Fruit fly (Drosophila melanogaster) whole organism, embryonic: ENCODE results near the gene Klp67A.

Experiments
- CG1024 ChIP-seq: fragments of 200-800 bp; sonication (Bioruptor generic); IDR thresholded peaks from 2 replicates; pipeline ENCODE4 v1.3.6; 2022; ENCODE audit warnings: missing biosample characterization, missing genetic modification characterization
- CG11247 ChIP-seq: fragments of 200-800 bp; sonication (Bioruptor generic); IDR thresholded peaks from 2 replicates; pipeline ENCODE4 v1.3.6; 2022; ENCODE audit warnings: missing biosample characterization, missing genetic modification characterization
- CG13296 ChIP-seq: fragments of 200-800 bp; sonication (Bioruptor generic); optimal IDR thresholded peaks from 3 replicates; lab custom pipeline; 2018; ENCODE audit warnings: missing biosample characterization, mild to moderate bottlenecking, missing genetic modification characterization
- CG13424 ChIP-seq: fragments of 200-800 bp; sonication (Bioruptor generic); optimal IDR thresholded peaks from 2 replicates; lab custom pipeline; 2019; ENCODE audit warnings: missing biosample characterization, mild to moderate bottlenecking, missing genetic modification characterization, moderate library complexity
- CG14441 ChIP-seq: fragments of 200-800 bp; sonication (Bioruptor generic); IDR thresholded peaks from 2 replicates; pipeline ENCODE4 v1.3.6; 2022; ENCODE audit warnings: missing biosample characterization, missing genetic modification characterization
- CG14667 ChIP-seq: fragments of 200-800 bp; sonication (Bioruptor generic); IDR thresholded peaks from 2 replicates; pipeline ENCODE4 v1.3.6; 2022; ENCODE audit warnings: missing biosample characterization, missing genetic modification characterization
- CG15011 ChIP-seq: fragments of 200-800 bp; sonication (Bioruptor generic); optimal IDR thresholded peaks from 3 replicates; lab custom pipeline; 2018; ENCODE audit warnings: missing biosample characterization, mild to moderate bottlenecking, missing genetic modification characterization
- CG1602 ChIP-seq: fragments of 200-800 bp; sonication (Bioruptor generic); optimal IDR thresholded peaks from 3 replicates; lab custom pipeline; 2016; ENCODE audit warnings: missing biosample characterization, missing genetic modification characterization
- CG17385 ChIP-seq: fragments of 200-800 bp; sonication (Bioruptor generic); optimal IDR thresholded peaks from 3 replicates; lab custom pipeline; 2018; ENCODE audit warnings: missing biosample characterization, mild to moderate bottlenecking, missing genetic modification characterization
- CG18619 ChIP-seq: fragments of 200-800 bp; sonication (Bioruptor generic); optimal IDR thresholded peaks from 3 replicates; lab custom pipeline; 2017; ENCODE audit warnings: missing biosample characterization, mild to moderate bottlenecking, missing genetic modification characterization
- CG2116 ChIP-seq: fragments of 200-800 bp; sonication (Bioruptor generic); optimal IDR thresholded peaks from 3 replicates; lab custom pipeline; 2018; ENCODE audit warnings: missing biosample characterization, mild to moderate bottlenecking, missing genetic modification characterization
- CG7745 ChIP-seq: fragments of 200-800 bp; sonication (Bioruptor generic); optimal IDR thresholded peaks from 2 replicates; lab custom pipeline; 2018; ENCODE audit warnings: missing biosample characterization, mild to moderate bottlenecking, missing genetic modification characterization, moderate library complexity
- CTCF ChIP-seq: fragments of 200-800 bp; sonication (Bioruptor generic); optimal IDR thresholded peaks from 2 replicates; lab custom pipeline; 2017; ENCODE audit warnings: missing biosample characterization, mild to moderate bottlenecking, missing genetic modification characterization, moderate library complexity
- Doc3 ChIP-seq: fragments of 200-800 bp; sonication (Bioruptor generic); IDR thresholded peaks from 3 replicates; pipeline ENCODE4 v1.3.6; 2022; ENCODE audit warnings: missing biosample characterization, missing genetic modification characterization; ENCODE audit not compliant: partially characterized antibody
- H15 ChIP-seq: fragments of 200-800 bp; sonication (Bioruptor generic); IDR thresholded peaks from 3 replicates; pipeline ENCODE4 v1.3.6; 2022; ENCODE audit warnings: missing biosample characterization, missing genetic modification characterization
- H2.0 ChIP-seq: fragments of 200-800 bp; sonication (Bioruptor generic); IDR thresholded peaks from 2 replicates; pipeline ENCODE4 v1.3.6; 2022; ENCODE audit warnings: missing biosample characterization, missing genetic modification characterization
- Hr51 ChIP-seq, 2 experiments: fragments of 200-800 bp; sonication (Bioruptor generic); optimal IDR thresholded peaks; 2 replicates in 1 of 2; 3 replicates in 1 of 2; lab custom pipeline; 2016 to 2018; ENCODE audit warnings: missing biosample characterization in 2 of 2, missing genetic modification characterization in 2 of 2, mild to moderate bottlenecking in 1 of 2, moderate library complexity in 1 of 2
- Hsf ChIP-seq: fragments of 200-800 bp; sonication (Bioruptor generic); optimal IDR thresholded peaks from 3 replicates; lab custom pipeline; 2016; ENCODE audit warnings: missing biosample characterization, missing genetic modification characterization
- Med ChIP-seq: fragments of 200-800 bp; sonication (Bioruptor generic); peaks from one replicate; lab custom pipeline; 2016; ENCODE audit warnings: missing biosample characterization, missing genetic modification characterization, mild to moderate bottlenecking, inconsistent platforms, moderate library complexity
- Oli ChIP-seq: fragments of 200-800 bp; sonication (Bioruptor generic); optimal IDR thresholded peaks from 2 replicates; lab custom pipeline; 2018; ENCODE audit warnings: missing biosample characterization, mild to moderate bottlenecking, missing genetic modification characterization, moderate library complexity
- Ptx1 ChIP-seq: fragments of 200-800 bp; sonication (Bioruptor generic); IDR thresholded peaks from 2 replicates; pipeline ENCODE4 v1.3.6; 2022; ENCODE audit warnings: missing biosample characterization, missing genetic modification characterization
- Six4 ChIP-seq: fragments of 200-800 bp; sonication (Bioruptor generic); optimal IDR thresholded peaks from 2 replicates; lab custom pipeline; 2016; ENCODE audit warnings: missing biosample characterization, missing genetic modification characterization
- Sox102F ChIP-seq: fragments of 200-800 bp; sonication (Bioruptor generic); optimal IDR thresholded peaks from 2 replicates; lab custom pipeline; 2018; ENCODE audit warnings: missing biosample characterization, mild to moderate bottlenecking, missing genetic modification characterization, moderate library complexity
- Xbp1 ChIP-seq: fragments of 200-800 bp; sonication (Bioruptor generic); optimal IDR thresholded peaks from 3 replicates; lab custom pipeline; 2016; ENCODE audit warnings: missing biosample characterization, mild to moderate bottlenecking, missing genetic modification characterization
- ase ChIP-seq: fragments of 200-800 bp; sonication (Bioruptor generic); IDR thresholded peaks from 3 replicates; pipeline ENCODE4 v1.3.6; 2022; ENCODE audit warnings: missing biosample characterization, missing genetic modification characterization
- az2 ChIP-seq: fragments of 200-800 bp; sonication (Bioruptor generic); optimal IDR thresholded peaks from 3 replicates; lab custom pipeline; 2016; ENCODE audit warnings: missing biosample characterization, missing genetic modification characterization
- bbx ChIP-seq: fragments of 200-800 bp; sonication (Bioruptor generic); IDR thresholded peaks from 2 replicates; pipeline ENCODE4 v1.3.6; 2022; ENCODE audit warnings: missing biosample characterization, missing genetic modification characterization; ENCODE audit not compliant: partially characterized antibody
- dysf ChIP-seq: fragments of 200-800 bp; sonication (Bioruptor generic); IDR thresholded peaks from 3 replicates; pipeline ENCODE4 v1.3.6; 2022; ENCODE audit warnings: missing biosample characterization, missing genetic modification characterization
- gce ChIP-seq: fragments of 200-800 bp; sonication (Bioruptor generic); IDR thresholded peaks from 3 replicates; pipeline ENCODE4 v1.3.6; 2022; ENCODE audit warnings: missing biosample characterization, missing genetic modification characterization
- gfzf ChIP-seq: fragments of 200-800 bp; sonication (Bioruptor generic); optimal IDR thresholded peaks from 2 replicates; lab custom pipeline; 2016; ENCODE audit warnings: missing biosample characterization, mild to moderate bottlenecking, missing genetic modification characterization, moderate library complexity
- grau ChIP-seq: fragments of 200-800 bp; optimal IDR thresholded peaks from 3 replicates; lab custom pipeline; 2019; ENCODE audit warnings: missing biosample characterization, mild to moderate bottlenecking, missing genetic modification characterization, moderate library complexity
- lilli ChIP-seq: fragments of 200-800 bp; sonication (Bioruptor generic); optimal IDR thresholded peaks from 3 replicates; lab custom pipeline; 2016; ENCODE audit warnings: missing biosample characterization, missing genetic modification characterization
- lmd ChIP-seq: fragments of 200-800 bp; sonication (Bioruptor generic); IDR thresholded peaks from 2 replicates; pipeline ENCODE4 v1.3.6; 2022; ENCODE audit warnings: missing biosample characterization, missing genetic modification characterization
- nmo ChIP-seq: fragments of 200-800 bp; sonication (Bioruptor generic); optimal IDR thresholded peaks from 2 replicates; lab custom pipeline; 2018; ENCODE audit warnings: missing biosample characterization, mild to moderate bottlenecking, missing genetic modification characterization, moderate library complexity
- pb ChIP-seq: fragments of 200-800 bp; sonication (Bioruptor generic); optimal IDR thresholded peaks from 3 replicates; lab custom pipeline; 2016; ENCODE audit warnings: missing biosample characterization, missing genetic modification characterization
- row ChIP-seq: fragments of 200-800 bp; sonication (Bioruptor generic); IDR thresholded peaks from 3 replicates; pipeline ENCODE4 v1.3.6; 2022; ENCODE audit warnings: missing biosample characterization, missing genetic modification characterization
- schlank ChIP-seq: fragments of 200-800 bp; sonication (Bioruptor generic); optimal IDR thresholded peaks from 2 replicates; lab custom pipeline; 2018; ENCODE audit warnings: missing biosample characterization, mild to moderate bottlenecking, missing genetic modification characterization
- sens ChIP-seq: fragments of 200-800 bp; sonication (Bioruptor generic); peaks from one replicate; lab custom pipeline; 2016; ENCODE audit warnings: missing biosample characterization, missing genetic modification characterization
- vnd ChIP-seq: fragments of 200-800 bp; sonication (Bioruptor generic); IDR thresholded peaks from 3 replicates; pipeline ENCODE4 v1.3.6; 2022; ENCODE audit warnings: missing biosample characterization, missing genetic modification characterization; ENCODE audit not compliant: partially characterized antibody
- yki ChIP-seq: fragments of >200 bp; optimal IDR thresholded peaks from 3 replicates; lab custom pipeline; 2018

The Klp67A gene

DNA sequence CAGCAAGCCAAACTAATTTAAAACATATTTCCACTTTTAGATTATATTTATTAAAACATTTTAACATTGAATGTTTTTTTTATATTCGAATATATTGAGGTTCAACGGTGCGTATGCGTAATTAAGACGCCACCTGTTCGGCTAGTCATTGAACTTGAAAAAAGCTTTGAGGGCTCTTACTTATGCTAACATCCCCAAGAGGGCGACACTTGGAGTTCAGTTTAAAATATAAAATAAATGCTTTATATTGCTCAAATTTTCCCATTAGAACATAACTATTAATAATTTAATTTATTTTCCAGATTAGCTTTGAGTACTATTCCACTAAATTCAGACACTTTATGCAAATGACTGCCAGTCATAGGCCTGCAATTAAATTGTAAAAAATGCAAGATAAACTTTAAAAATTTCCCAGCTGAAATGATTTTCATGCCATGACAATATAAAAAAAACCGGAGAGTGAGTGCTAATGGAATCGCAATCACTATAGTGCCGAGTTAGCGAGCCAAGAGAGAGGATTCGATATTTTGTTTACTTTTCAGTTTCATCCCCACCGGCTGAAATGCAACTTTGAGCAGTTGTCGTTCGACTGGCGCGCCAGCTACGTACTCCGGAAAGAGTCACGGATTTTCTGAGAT is 33.0 kb downstream of the Klp67A start, which contains the start of gene PGRP-LA (continued):
- 0 out of 2 replicates have a peak, but pooled peaks have one; percentile 22 for TF ChIP-seq CG1024
- 0 out of 3 replicates have a peak, but pooled peaks have one; percentile 35 for TF ChIP-seq H15 (GFP tag; lab: Robert Waterston, UW)
- TF ChIP-seq grau: peak; percentile 39
- peak in 1 of 2 experiments; percentile 52 for TF ChIP-seq Hr51 (GFP tag; optimal IDR thresholded peaks at IDR 0.05; lab: Kevin White, UChicago)
- peak; percentile 1 for TF ChIP-seq az2 (GFP tag; lab: Kevin White, UChicago)
- TF ChIP-seq gfzf (GFP tag; lab: Kevin White, UChicago): no peak
- TF ChIP-seq CG13424 (tag; lab: Kevin White, UChicago): peak; percentile 30
- peak; percentile 29; the same call in 1 of the 2 replicates for TF ChIP-seq H2.0
- peak; percentile 27 for TF ChIP-seq Oli (tag; lab: Kevin White, UChicago)
- no peak for TF ChIP-seq CG1602 (GFP tag; lab: Kevin White, UChicago)
- no peak for TF ChIP-seq CG14667 (GFP tag; lab: Robert Waterston, UW)
- no peak for TF ChIP-seq CG18619 (GFP tag; lab: Kevin White, UChicago)
- TF ChIP-seq CTCF (GFP tag; lab: Kevin White, UChicago): peak; percentile 95
- TF ChIP-seq gce (GFP tag; lab: Robert Waterston, UW): no peak
- TF ChIP-seq Ptx1 (GFP tag; lab: Robert Waterston, UW): peak; percentile 44; the same call in 1 of the 2 replicates
- no peak for TF ChIP-seq bbx (GFP tag; lab: Robert Waterston, UW)
- no peak for TF ChIP-seq CG2116 (GFP tag; lab: Kevin White, UChicago)
- TF ChIP-seq CG14441: 0 out of 2 replicates have a peak, but pooled peaks have one; percentile 52
- TF ChIP-seq Doc3: no peak
- peak; percentile 51 for TF ChIP-seq Sox102F (GFP tag; lab: Kevin White, UChicago)
- peak; percentile 29 for TF ChIP-seq lilli
- peak; percentile 22 for TF ChIP-seq CG17385 (GFP tag; lab: Kevin White, UChicago)
- no peak for TF ChIP-seq schlank (tag; lab: Kevin White, UChicago)
- TF ChIP-seq lmd (GFP tag; lab: Robert Waterston, UW): peak; percentile 47; the same call in 1 of the 2 replicates
- no peak for TF ChIP-seq CG7745 (tag; lab: Kevin White, UChicago)
- peak; percentile 81 for TF ChIP-seq Med
- peak; percentile 30 for TF ChIP-seq Hsf (GFP tag; lab: Kevin White, UChicago)
- no peak for TF ChIP-seq CG15011 (GFP tag; lab: Kevin White, UChicago)
- peak; percentile 80 for TF ChIP-seq CG11247 (GFP tag; lab: Robert Waterston, UW)
- TF ChIP-seq Xbp1 (GFP tag; lab: Kevin White, UChicago): peak; percentile 55
- peak; percentile 38 for TF ChIP-seq CG13296 (GFP tag; lab: Kevin White, UChicago)
- peak; percentile 77 for TF ChIP-seq sens
- peak; percentile 1 for TF ChIP-seq Six4 (GFP tag; lab: Kevin White, UChicago)
- 0 out of 3 replicates have a peak, but pooled peaks have one; percentile 9 for TF ChIP-seq row (GFP tag; lab: Robert Waterston, UW)
- peak; percentile 68; the same call in 2 of the 3 replicates for TF ChIP-seq dysf (GFP tag; lab: Robert Waterston, UW)
- TF ChIP-seq ase (GFP tag; lab: Robert Waterston, UW): peak; percentile 24; the same call in 1 of the 3 replicates
- TF ChIP-seq yki (lab: Kevin White, UChicago): no peak
- TF ChIP-seq nmo (GFP tag; lab: Kevin White, UChicago): no peak
- TF ChIP-seq vnd (GFP tag; lab: Robert Waterston, UW): no peak
- TF ChIP-seq pb (GFP tag; lab: Kevin White, UChicago): no peak
- TF ChIP-seq, all 482 proteins: peak for 86
